Worm (Caenorhabditis elegans): ENCODE data around the gene C15H11.1.
A peak's percentile ranks its signal among the peaks of the same experiment; 100 is the strongest.

- TF ChIP-seq snpc-4 (tag; optimal IDR thresholded peaks at IDR 0.05) (peak; percentile 86), aly-2 (tag; optimal IDR thresholded peaks at IDR 0.05) (no peak), ceh-16 (tag; optimal IDR thresholded peaks at IDR 0.05) (no peak), skn-1 (tag; optimal IDR thresholded peaks at IDR 0.05) (no peak), egl-27 (tag; optimal IDR thresholded peaks at IDR 0.05) (no peak), nhr-12 (tag; optimal IDR thresholded peaks at IDR 0.05) (no peak), daf-12 (tag; optimal IDR thresholded peaks at IDR 0.05) (no peak)
Measured at ce11 chrV:14355738-14356368, 37.8 kb upstream of the C15H11.1 start, which contains the start of gene cyn-1.

All from whole organism, L3 larva.